Worm (Caenorhabditis elegans): ENCODE measurements around the gene ccf-1.
"Not testable (repeated sequence)": the region's sequence is repeated elsewhere in the genome, so short reads cannot be mapped to it uniquely, and the experiment has no call there.

The ccf-1 gene

ce11 chrIII:11907177-11907576 lies 12.9 kb downstream of the ccf-1 start, which contains the start of gene sdz-33:
TSS of gene sdz-33 (plus strand) at chrIII:11907477.
- TF ChIP-seq dao-5 (tag; optimal IDR thresholded peaks at IDR 0.05) (no peak), him-1 (tag; optimal IDR thresholded peaks at IDR 0.05) (no peak), W03F9.2 (tag; optimal IDR thresholded peaks at IDR 0.05) (no peak)

- TF ChIP-seq him-1 (tag; optimal IDR thresholded peaks at IDR 0.05) (no peak), W03F9.2 (tag; optimal IDR thresholded peaks at IDR 0.05) (no peak), dao-5 (tag; optimal IDR thresholded peaks at IDR 0.05) (no peak)
Observed at ce11 chrIII:11902782-11903181, 17.3 kb downstream of the ccf-1 start.

- TF ChIP-seq him-1 (tag; optimal IDR thresholded peaks at IDR 0.05) (no peak), dao-5 (tag; optimal IDR thresholded peaks at IDR 0.05) (no peak), W03F9.2 (tag; optimal IDR thresholded peaks at IDR 0.05) (no peak)
Observed at ce11 chrIII:11900022-11900421, 20.0 kb downstream of the ccf-1 start.

ce11 chrIII:11898169-11898568 lies 21.9 kb downstream of the ccf-1 start, which contains the start of gene tsen-2:
TSS of gene tsen-2 (minus strand) at chrIII:11898269.
- TF ChIP-seq W03F9.2 (tag; optimal IDR thresholded peaks at IDR 0.05) = no peak
- TF ChIP-seq him-1 (tag; optimal IDR thresholded peaks at IDR 0.05) = no peak
- no peak for TF ChIP-seq dao-5 (tag; optimal IDR thresholded peaks at IDR 0.05)

- TF ChIP-seq him-1 (tag; optimal IDR thresholded peaks at IDR 0.05) (no peak), dao-5 (tag; optimal IDR thresholded peaks at IDR 0.05) (no peak)
Observed at ce11 chrIII:11896652-11897051, 23.4 kb downstream of the ccf-1 start.

ce11 chrIII:11895504-11895903 lies 24.5 kb downstream of the ccf-1 start:
- TF ChIP-seq W03F9.2 (tag; optimal IDR thresholded peaks at IDR 0.05) (no peak), dao-5 (tag; optimal IDR thresholded peaks at IDR 0.05) (no peak), him-1 (tag; optimal IDR thresholded peaks at IDR 0.05) (no peak)

ce11 chrIII:11892939-11893338 lies 27.1 kb downstream of the ccf-1 start, which contains the start of gene Y56A3A.41:
TSS of gene Y56A3A.41 (minus strand) at chrIII:11893039.
- no peak for TF ChIP-seq W03F9.2 (tag; optimal IDR thresholded peaks at IDR 0.05)
- TF ChIP-seq him-1 (tag; optimal IDR thresholded peaks at IDR 0.05) = no peak
- TF ChIP-seq dao-5 (tag; optimal IDR thresholded peaks at IDR 0.05) = no peak

ce11 chrIII:11891335-11891734 lies 28.7 kb downstream of the ccf-1 start, which contains the start of gene faah-5:
TSS of gene faah-5 (minus strand) at chrIII:11891435.
- TF ChIP-seq him-1 (tag; optimal IDR thresholded peaks at IDR 0.05) (no peak), W03F9.2 (tag; optimal IDR thresholded peaks at IDR 0.05) (no peak), dao-5 (tag; optimal IDR thresholded peaks at IDR 0.05) (no peak)

- TF ChIP-seq W03F9.2, him-1, dao-5 (tag; optimal IDR thresholded peaks at IDR 0.05): not testable (repeated sequence)
Observed at ce11 chrIII:11883694-11884093, 36.3 kb downstream of the ccf-1 start, which contains the start of gene fbxb-22. TSS of gene fbxb-22 (minus strand) at chrIII:11883754.

- peak; percentile 41 for TF ChIP-seq W03F9.2 (tag; optimal IDR thresholded peaks at IDR 0.05)
- TF ChIP-seq dao-5 (tag; optimal IDR thresholded peaks at IDR 0.05) = no peak
- TF ChIP-seq him-1 (tag; optimal IDR thresholded peaks at IDR 0.05) = no peak
Observed at ce11 chrIII:11881549-11881948, 38.5 kb downstream of the ccf-1 start.

ce11 chrIII:11878751-11879150 lies 41.3 kb downstream of the ccf-1 start, which contains the start of gene Y56A3A.6:
TSS of gene Y56A3A.6 (minus strand) at chrIII:11878803.
- no peak for TF ChIP-seq him-1 (tag; optimal IDR thresholded peaks at IDR 0.05)
- no peak for TF ChIP-seq dao-5 (tag; optimal IDR thresholded peaks at IDR 0.05)
- TF ChIP-seq W03F9.2 (tag; optimal IDR thresholded peaks at IDR 0.05) = no peak

- TF ChIP-seq dao-5 (tag; optimal IDR thresholded peaks at IDR 0.05) (no peak), him-1 (tag; optimal IDR thresholded peaks at IDR 0.05) (no peak), W03F9.2 (tag; optimal IDR thresholded peaks at IDR 0.05) (no peak)
Observed at ce11 chrIII:11876130-11876529, 43.9 kb downstream of the ccf-1 start.

ce11 chrIII:11874242-11874641 lies 45.8 kb downstream of the ccf-1 start:
- no peak for TF ChIP-seq dao-5 (tag; optimal IDR thresholded peaks at IDR 0.05)
- no peak for TF ChIP-seq W03F9.2 (tag; optimal IDR thresholded peaks at IDR 0.05)
- TF ChIP-seq him-1 (tag; optimal IDR thresholded peaks at IDR 0.05) = no peak

- TF ChIP-seq dao-5 (tag; optimal IDR thresholded peaks at IDR 0.05) = no peak
- TF ChIP-seq him-1 (tag; optimal IDR thresholded peaks at IDR 0.05) = no peak
- TF ChIP-seq W03F9.2 (tag; optimal IDR thresholded peaks at IDR 0.05) = no peak
Observed at ce11 chrIII:11871617-11872016, 48.4 kb downstream of the ccf-1 start.

- TF ChIP-seq dao-5 (tag; optimal IDR thresholded peaks at IDR 0.05) = no peak
- no peak for TF ChIP-seq him-1 (tag; optimal IDR thresholded peaks at IDR 0.05)
- peak; percentile 44 for TF ChIP-seq W03F9.2 (tag; optimal IDR thresholded peaks at IDR 0.05)
Observed at ce11 chrIII:11870009-11870408, 50.0 kb downstream of the ccf-1 start.
